Worm (Caenorhabditis elegans) whole organism, L4 larva: Measurements from ENCODE around the gene pxf-1.

ENCODE experiments used
- F37D6.2 ChIP-seq: sonication (generic microtip); optimal IDR thresholded peaks from 2 replicates; lab custom pipeline; 2016; ENCODE audit warnings: mild to moderate bottlenecking, missing genetic modification characterization, missing compliant biosample characterization
- T26A8.4 ChIP-seq: fragments of 200-800 bp; sonication (Bioruptor generic); IDR thresholded peaks from 2 replicates; pipeline ENCODE4 v1.3.6; 2022; ENCODE audit warnings: missing genetic modification characterization, missing compliant biosample characterization
- Y5F2A.4 ChIP-seq: fragments of 200-800 bp; sonication (Bioruptor generic); optimal IDR thresholded peaks from 2 replicates; lab custom pipeline; 2018; ENCODE audit warnings: mild to moderate bottlenecking, missing genetic modification characterization, missing compliant biosample characterization
- ZK337.2 ChIP-seq: fragments of 200-800 bp; sonication (Bioruptor generic); IDR thresholded peaks from 2 replicates; pipeline ENCODE4 v1.3.6; 2022; ENCODE audit warnings: missing genetic modification reagents, missing genetic modification characterization, missing compliant biosample characterization
- aly-2 ChIP-seq: sonication (generic microtip); optimal IDR thresholded peaks from 2 replicates; lab custom pipeline; 2018; ENCODE audit warnings: missing biosample characterization, missing genetic modification characterization
- ama-1 ChIP-seq: fragments of 150-350 bp; optimal IDR thresholded peaks from 2 replicates; lab custom pipeline; 2014; ENCODE audit warnings: inconsistent platforms, mixed read lengths
- arid-1 ChIP-seq: fragments of 200-800 bp; sonication (Bioruptor generic); conservative IDR thresholded peaks from 2 replicates; pipeline ENCODE4 v1.3.6; 2022; ENCODE audit warnings: missing genetic modification reagents, missing genetic modification characterization, missing compliant biosample characterization
- attf-4 ChIP-seq: sonication (generic microtip); optimal IDR thresholded peaks from 3 replicates; lab custom pipeline; 2017; ENCODE audit warnings: missing biosample characterization, missing genetic modification characterization
- ceh-28 ChIP-seq: fragments of 150-350 bp; optimal IDR thresholded peaks from 2 replicates; lab custom pipeline; 2014; ENCODE audit warnings: missing biosample characterization, missing genetic modification reagents, missing genetic modification characterization
- ceh-44 ChIP-seq: fragments of 200-800 bp; sonication (Bioruptor generic); IDR thresholded peaks from 2 replicates; pipeline ENCODE4 v1.3.6; 2022; ENCODE audit warnings: missing genetic modification reagents, missing genetic modification characterization, missing compliant biosample characterization
- ceh-82 ChIP-seq: sonication (generic microtip); optimal IDR thresholded peaks from 2 replicates; lab custom pipeline; 2017; ENCODE audit warnings: missing biosample characterization, missing genetic modification characterization
- ces-1 ChIP-seq: fragments of 150-350 bp; sonication (generic microtip); optimal IDR thresholded peaks from 4 replicates; lab custom pipeline; 2014; ENCODE audit warnings: missing biosample characterization, missing genetic modification reagents, missing genetic modification characterization
- cey-2 ChIP-seq: sonication (generic microtip); optimal IDR thresholded peaks from 3 replicates; lab custom pipeline; 2017; ENCODE audit warnings: missing genetic modification characterization, mild to moderate bottlenecking, missing compliant biosample characterization, antibody characterized with exemption, borderline replicate concordance; ENCODE audit not compliant: insufficient read depth
- ctbp-1 ChIP-seq: fragments of 200-800 bp; sonication (Bioruptor generic); IDR thresholded peaks from 2 replicates; pipeline ENCODE4 v1.3.6; 2022; ENCODE audit warnings: missing genetic modification reagents, missing genetic modification characterization, missing compliant biosample characterization
- daf-8 ChIP-seq: fragments of 200-800 bp; sonication (Bioruptor generic); IDR thresholded peaks from 2 replicates; pipeline ENCODE4 v1.3.6; 2022; ENCODE audit warnings: missing genetic modification characterization, missing compliant biosample characterization
- dmd-8 ChIP-seq: fragments of 200-800 bp; sonication (Bioruptor generic); IDR thresholded peaks from 2 replicates; pipeline ENCODE4 v1.3.6; 2022; ENCODE audit warnings: missing genetic modification characterization, missing compliant biosample characterization
- dpl-1 ChIP-seq: fragments of 150-350 bp; optimal IDR thresholded peaks from 2 replicates; lab custom pipeline; 2014; ENCODE audit warnings: missing biosample characterization, missing genetic modification reagents, missing genetic modification characterization
- duxl-1 ChIP-seq: sonication (generic microtip); optimal IDR thresholded peaks from 2 replicates; lab custom pipeline; 2016; ENCODE audit warnings: mild to moderate bottlenecking, missing genetic modification characterization, moderate library complexity, missing compliant biosample characterization; ENCODE audit not compliant: poor library complexity
- dve-1 ChIP-seq: sonication (generic microtip); optimal IDR thresholded peaks from 2 replicates; lab custom pipeline; 2017; ENCODE audit warnings: antibody characterized with exemption, mild to moderate bottlenecking, missing genetic modification characterization, missing compliant biosample characterization; ENCODE audit not compliant: insufficient read depth
- egl-43 ChIP-seq: fragments of 200-800 bp; sonication (Bioruptor generic); IDR thresholded peaks from 2 replicates; pipeline ENCODE4 v1.3.6; 2022; ENCODE audit warnings: missing genetic modification reagents, missing genetic modification characterization, missing compliant biosample characterization
- hmg-1.1 ChIP-seq: fragments of 200-800 bp; sonication (Bioruptor generic); IDR thresholded peaks from 2 replicates; pipeline ENCODE4 v1.3.6; 2022; ENCODE audit warnings: missing genetic modification reagents, missing genetic modification characterization, missing compliant biosample characterization
- lim-7 ChIP-seq: fragments of 200-800 bp; sonication (Bioruptor generic); IDR thresholded peaks from 2 replicates; pipeline ENCODE4 v1.3.6; 2022; ENCODE audit warnings: missing genetic modification characterization, missing compliant biosample characterization
- lin-38 ChIP-seq: fragments of 200-800 bp; sonication (Bioruptor generic); IDR thresholded peaks from 2 replicates; pipeline ENCODE4 v1.3.6; 2022; ENCODE audit warnings: missing genetic modification reagents, missing genetic modification characterization, missing compliant biosample characterization
- madf-5 ChIP-seq, 2 experiments: fragments of 200-800 bp; sonication (Bioruptor generic); IDR thresholded peaks; 2 replicates each; pipeline ENCODE4 v1.3.6; 2022; ENCODE audit warnings: missing compliant biosample characterization in 2 of 2, missing genetic modification characterization in 2 of 2
- madf-9 ChIP-seq: fragments of 200-800 bp; sonication (Bioruptor generic); conservative IDR thresholded peaks from 2 replicates; pipeline ENCODE4 v1.3.6; 2022; ENCODE audit warnings: missing genetic modification reagents, missing genetic modification characterization, missing compliant biosample characterization
- mep-1 ChIP-seq: fragments of 150-350 bp; sonication (generic microtip); optimal IDR thresholded peaks from 3 replicates; lab custom pipeline; 2014; ENCODE audit warnings: missing biosample characterization, missing genetic modification characterization
- mes-2 ChIP-seq: sonication (generic microtip); optimal IDR thresholded peaks from 2 replicates; lab custom pipeline; 2016; ENCODE audit warnings: missing genotype, mild to moderate bottlenecking, missing genetic modification characterization, missing compliant biosample characterization; ENCODE audit not compliant: poor library complexity, severe bottlenecking
- mxl-3 ChIP-seq: fragments of 200-800 bp; sonication (Bioruptor generic); optimal IDR thresholded peaks from 2 replicates; lab custom pipeline; 2018; ENCODE audit warnings: mild to moderate bottlenecking, missing genetic modification characterization, missing compliant biosample characterization
- nhr-11 ChIP-seq: fragments of 150-350 bp; optimal IDR thresholded peaks from 2 replicates; lab custom pipeline; 2014; ENCODE audit warnings: missing biosample characterization, missing genetic modification characterization
- nhr-237 ChIP-seq: sonication (generic microtip); optimal IDR thresholded peaks from 2 replicates; lab custom pipeline; 2017; ENCODE audit warnings: missing biosample characterization, missing genetic modification characterization
- nhr-42 ChIP-seq: fragments of 200-800 bp; sonication (Bioruptor generic); IDR thresholded peaks from 2 replicates; pipeline ENCODE4 v1.3.6; 2022; ENCODE audit warnings: missing genetic modification characterization, missing compliant biosample characterization
- nhr-6 ChIP-seq: fragments of 150-350 bp; optimal IDR thresholded peaks from 2 replicates; lab custom pipeline; 2014; ENCODE audit warnings: missing biosample characterization, missing genetic modification characterization
- nhr-77 ChIP-seq: fragments of 150-350 bp; optimal IDR thresholded peaks from 2 replicates; lab custom pipeline; 2014; ENCODE audit warnings: missing biosample characterization, missing genetic modification characterization
- pqm-1 ChIP-seq: sonication (generic microtip); optimal IDR thresholded peaks from 2 replicates; lab custom pipeline; 2017; ENCODE audit warnings: missing biosample characterization, missing genetic modification characterization
- saeg-2 ChIP-seq: fragments of 200-800 bp; sonication (Bioruptor generic); IDR thresholded peaks from 2 replicates; pipeline ENCODE4 v1.3.6; 2022; ENCODE audit warnings: missing genetic modification reagents, missing genetic modification characterization, missing compliant biosample characterization
- sdz-12 ChIP-seq: fragments of 200-800 bp; sonication (Bioruptor generic); optimal IDR thresholded peaks from 2 replicates; lab custom pipeline; 2018; ENCODE audit warnings: mild to moderate bottlenecking, missing genetic modification characterization, missing compliant biosample characterization
- snpc-1.2 ChIP-seq: fragments of 200-800 bp; sonication (Bioruptor generic); IDR thresholded peaks from 2 replicates; pipeline ENCODE4 v1.3.6; 2022; ENCODE audit warnings: missing genetic modification reagents, missing genetic modification characterization, missing compliant biosample characterization
- spr-3 ChIP-seq: fragments of 200-800 bp; sonication (Bioruptor generic); optimal IDR thresholded peaks from 2 replicates; lab custom pipeline; 2018; ENCODE audit warnings: mild to moderate bottlenecking, missing genetic modification characterization, missing compliant biosample characterization
- unc-39 ChIP-seq: sonication (generic microtip); optimal IDR thresholded peaks from 2 replicates; lab custom pipeline; 2017; ENCODE audit warnings: missing biosample characterization, missing genetic modification characterization
- unc-62 ChIP-seq, 3 experiments: fragments of 150-350 bp in 1 of 3; sonication (generic microtip); optimal IDR thresholded peaks in 2 of 3; peaks in 1 of 3; 1 replicate in 1 of 3; 2 replicates in 2 of 3; lab custom pipeline; 2014 to 2017; ENCODE audit warnings: missing biosample characterization in 3 of 3, missing genetic modification characterization in 3 of 3, missing genetic modification reagents in 3 of 3, missing genotype in 1 of 3
- vab-7 ChIP-seq: fragments of 200-800 bp; sonication (Bioruptor generic); IDR thresholded peaks from 2 replicates; pipeline ENCODE4 v1.3.6; 2022; ENCODE audit warnings: missing genetic modification reagents, missing genetic modification characterization, missing compliant biosample characterization
- zfp-2 ChIP-seq: sonication (generic microtip); optimal IDR thresholded peaks from 2 replicates; lab custom pipeline; 2016; ENCODE audit warnings: mild to moderate bottlenecking, missing genetic modification characterization, missing compliant biosample characterization
- ztf-11 ChIP-seq: fragments of 150-350 bp; optimal IDR thresholded peaks from 2 replicates; lab custom pipeline; 2014; ENCODE audit warnings: missing biosample characterization, missing genetic modification characterization

Gene pxf-1

ce11 chrIV:10180133-10180749, 6.1 kb upstream of the pxf-1 start, which contains the start of gene gta-1 (continued):
- no peak for TF ChIP-seq mep-1 (tag; lab: Kevin White, UChicago)
- peak; percentile 18 for TF ChIP-seq nhr-11 (tag; lab: Kevin White, UChicago)
- TF ChIP-seq ZK337.2 (GFP tag; lab: Robert Waterston, UW), result no peak
- no peak for TF ChIP-seq duxl-1
- TF ChIP-seq unc-39 (tag; lab: Kevin White, UChicago), result no peak
- no peak for TF ChIP-seq pqm-1 (tag; lab: Kevin White, UChicago)
- TF ChIP-seq nhr-6, result no peak
- no peak for TF ChIP-seq T26A8.4 (GFP tag; lab: Robert Waterston, UW)
- TF ChIP-seq ces-1 (GFP tag; lab: Kevin White, UChicago), result no peak
- no peak for TF ChIP-seq egl-43 (GFP tag; lab: Robert Waterston, UW)
- no peak for TF ChIP-seq unc-62 (GFP tag; optimal IDR thresholded peaks at IDR 0.05 in 1 of 2; lab: Kevin White, UChicago)
- TF ChIP-seq unc-62 (tag; optimal IDR thresholded peaks at IDR 0.05; lab: Kevin White, UChicago), result no peak
- no peak for TF ChIP-seq ceh-28 (tag; lab: Kevin White, UChicago)
- TF ChIP-seq attf-4 (tag; lab: Kevin White, UChicago), result no peak
- TF ChIP-seq mxl-3 (GFP tag; lab: Kevin White, UChicago), result no peak
- TF ChIP-seq spr-3 (GFP tag; lab: Kevin White, UChicago), result no peak
- no peak for TF ChIP-seq dmd-8
- TF ChIP-seq hmg-1.1 (GFP tag; lab: Robert Waterston, UW), result peak; percentile 33; the same call in 1 of the 2 replicates
- TF ChIP-seq ceh-44 (GFP tag; lab: Robert Waterston, UW), result no peak
- TF ChIP-seq arid-1 (GFP tag; lab: Robert Waterston, UW), result no peak
- TF ChIP-seq sdz-12 (GFP tag; lab: Kevin White, UChicago), result no peak
- TF ChIP-seq aly-2 (tag; lab: Kevin White, UChicago), result no peak
- TF ChIP-seq vab-7 (GFP tag; lab: Robert Waterston, UW), result no peak
- TF ChIP-seq Y5F2A.4, result no peak
- TF ChIP-seq ctbp-1 (GFP tag; lab: Robert Waterston, UW), result no peak
- TF ChIP-seq cey-2, result no peak
- no peak for TF ChIP-seq nhr-42 (GFP tag; lab: Robert Waterston, UW)
- no peak for TF ChIP-seq ztf-11 (tag; lab: Kevin White, UChicago)
- no peak for TF ChIP-seq F37D6.2 (tag; lab: Kevin White, UChicago)
- no peak for TF ChIP-seq zfp-2 (tag; lab: Kevin White, UChicago)
- TF ChIP-seq nhr-237 (tag; lab: Kevin White, UChicago), result no peak
- TF ChIP-seq mes-2 (tag; lab: Kevin White, UChicago), result peak; percentile 5
- no peak for TF ChIP-seq madf-9 (GFP tag; lab: Robert Waterston, UW)
- no peak for TF ChIP-seq dpl-1 (GFP tag; lab: Kevin White, UChicago)
- peak; percentile 2 for TF ChIP-seq dve-1 (tag; lab: Kevin White, UChicago)
- TF ChIP-seq daf-8 (GFP tag; lab: Robert Waterston, UW), result no peak
- no peak for TF ChIP-seq saeg-2 (GFP tag; lab: Robert Waterston, UW)
- TF ChIP-seq nhr-77, result peak; percentile 13
- no peak for TF ChIP-seq ceh-82 (tag; lab: Kevin White, UChicago)
- peak; percentile 66 for TF ChIP-seq ama-1 (lab: Kevin White, UChicago)

- TF ChIP-seq lim-7 (no peak), lin-38 (GFP tag; lab: Robert Waterston, UW) (0 out of 2 replicates have a peak, but pooled peaks have one; percentile 41), snpc-1.2 (GFP tag; lab: Robert Waterston, UW) (peak; percentile 71), mxl-3 (GFP tag; lab: Kevin White, UChicago) (no peak), mes-2 (tag; lab: Kevin White, UChicago) (peak; percentile 5), madf-5 (GFP tag; IDR thresholded peaks at IDR 0.05; lab: Robert Waterston, UW) (0 out of 4 replicates have a peak, but pooled peaks of 1 of the 2 experiments have one; percentile 12)
Observed at ce11 chrIV:10177779-10178178, 3.6 kb upstream of the pxf-1 start, which contains the start of gene mspn-1. TSS of gene mspn-1 (plus strand) at chrIV:10177968.
